Worm (Caenorhabditis elegans) whole organism, L4 larva: ENCODE results near the gene sart-3.

Experiments used
- aha-1 ChIP-seq: fragments of 150-350 bp; peaks from one replicate; lab custom pipeline; 2014; ENCODE audit warnings: missing biosample characterization, missing genetic modification characterization
- aly-2 ChIP-seq: sonication (generic microtip); optimal IDR thresholded peaks from 2 replicates; lab custom pipeline; 2018; ENCODE audit warnings: missing biosample characterization, missing genetic modification characterization
- egl-27 ChIP-seq: sonication (generic microtip); optimal IDR thresholded peaks from 3 replicates; lab custom pipeline; 2017; ENCODE audit warnings: missing biosample characterization, missing genetic modification reagents, missing genetic modification characterization
- jun-1 ChIP-seq: fragments of 150-350 bp; optimal IDR thresholded peaks from 2 replicates; lab custom pipeline; 2014; ENCODE audit warnings: missing biosample characterization, missing genetic modification reagents, missing genetic modification characterization
- lin-13 ChIP-seq: fragments of 150-350 bp; optimal IDR thresholded peaks from 2 replicates; lab custom pipeline; 2014; ENCODE audit warnings: missing biosample characterization, missing genetic modification reagents, missing genetic modification characterization
- lsy-2 ChIP-seq, 2 experiments: fragments of 150-350 bp in 1 of 2; sonication (generic microtip) in 1 of 2; optimal IDR thresholded peaks; 2 replicates each; lab custom pipeline; 2014 to 2017; ENCODE audit warnings: missing biosample characterization in 2 of 2, missing genetic modification characterization in 2 of 2
- mxl-2 ChIP-seq: fragments of 200-800 bp; sonication (Bioruptor generic); conservative IDR thresholded peaks from 2 replicates; pipeline ENCODE4 v1.3.6; 2022; ENCODE audit warnings: missing genetic modification reagents, missing genetic modification characterization, missing compliant biosample characterization
- nhr-237 ChIP-seq: sonication (generic microtip); optimal IDR thresholded peaks from 2 replicates; lab custom pipeline; 2017; ENCODE audit warnings: missing biosample characterization, missing genetic modification characterization
- nhr-25 ChIP-seq: sonication (generic microtip); optimal IDR thresholded peaks from 2 replicates; lab custom pipeline; 2017; ENCODE audit warnings: missing genetic modification characterization, mild to moderate bottlenecking, missing compliant biosample characterization, antibody characterized with exemption, moderate library complexity, borderline replicate concordance; ENCODE audit not compliant: insufficient read depth
- pqm-1 ChIP-seq: sonication (generic microtip); optimal IDR thresholded peaks from 2 replicates; lab custom pipeline; 2017; ENCODE audit warnings: missing biosample characterization, missing genetic modification characterization
- snpc-4 ChIP-seq: fragments of 150-350 bp; optimal IDR thresholded peaks from 2 replicates; lab custom pipeline; 2014; ENCODE audit warnings: missing biosample characterization, missing genetic modification characterization
- zag-1 ChIP-seq: fragments of 150-350 bp; optimal IDR thresholded peaks from 2 replicates; lab custom pipeline; 2014; ENCODE audit warnings: missing biosample characterization, missing genetic modification characterization
- zfp-2 ChIP-seq: sonication (generic microtip); optimal IDR thresholded peaks from 2 replicates; lab custom pipeline; 2016; ENCODE audit warnings: mild to moderate bottlenecking, missing genetic modification characterization, missing compliant biosample characterization
- ztf-11 ChIP-seq: fragments of 150-350 bp; optimal IDR thresholded peaks from 2 replicates; lab custom pipeline; 2014; ENCODE audit warnings: missing biosample characterization, missing genetic modification characterization

- TF ChIP-seq aha-1 (tag; lab: Kevin White, UChicago) (no peak), nhr-25 (tag; lab: Kevin White, UChicago) (no peak), jun-1 (tag; lab: Kevin White, UChicago) (no peak), nhr-237 (tag; lab: Kevin White, UChicago) (no peak), mxl-2 (no peak), egl-27 (tag; lab: Kevin White, UChicago) (no peak), lsy-2 (tag; optimal IDR thresholded peaks at IDR 0.05; lab: Kevin White, UChicago) (no peak), aly-2 (tag; lab: Kevin White, UChicago) (no peak), snpc-4 (tag; lab: Kevin White, UChicago) (no peak), zag-1 (no peak), pqm-1 (no peak), lin-13 (no peak), ztf-11 (no peak), zfp-2 (tag; lab: Kevin White, UChicago) (no peak)
Measured at ce11 chrIV:11359769-11360168, 27.0 kb upstream of the sart-3 start, which contains the start of gene klp-12.
